Worm (Caenorhabditis elegans) whole organism, young adult: ENCODE data around the gene F59G1.8.

Source experiments
- C06A6.2 ChIP-seq: fragments of 200-800 bp; sonication (Bioruptor generic); conservative IDR thresholded peaks from 2 replicates; pipeline ENCODE4 v1.3.6; 2022; ENCODE audit warnings: missing genetic modification characterization, missing compliant biosample characterization
- F10E7.11 ChIP-seq: sonication (generic microtip); optimal IDR thresholded peaks from 2 replicates; lab custom pipeline; 2017; ENCODE audit warnings: mild to moderate bottlenecking, missing genetic modification characterization, moderate library complexity, missing compliant biosample characterization
- F37B4.10 ChIP-seq: fragments of 200-800 bp; sonication (Bioruptor generic); IDR thresholded peaks from 2 replicates; pipeline ENCODE4 v1.3.6; 2022; ENCODE audit warnings: missing genetic modification characterization, missing compliant biosample characterization
- K11D2.4 ChIP-seq: fragments of 200-800 bp; sonication (Bioruptor generic); IDR thresholded peaks from 2 replicates; pipeline ENCODE4 v1.3.6; 2022; ENCODE audit warnings: missing genetic modification reagents, missing genetic modification characterization, missing compliant biosample characterization
- T26A5.8 ChIP-seq: sonication (generic microtip); optimal IDR thresholded peaks from 2 replicates; lab custom pipeline; 2016; ENCODE audit warnings: missing genetic modification characterization, missing compliant biosample characterization
- Y53G8AR.9 ChIP-seq: fragments of 200-800 bp; sonication (Bioruptor generic); conservative IDR thresholded peaks from 2 replicates; pipeline ENCODE4 v1.3.6; 2022; ENCODE audit warnings: missing genetic modification reagents, missing genetic modification characterization, missing compliant biosample characterization
- Y56A3A.18 ChIP-seq: fragments of 200-800 bp; sonication (Bioruptor generic); IDR thresholded peaks from 2 replicates; pipeline ENCODE4 v1.3.6; 2022; ENCODE audit warnings: missing genetic modification reagents, missing genetic modification characterization, missing compliant biosample characterization
- Y79H2A.3 ChIP-seq: fragments of 200-800 bp; sonication (Bioruptor generic); conservative IDR thresholded peaks from 2 replicates; pipeline ENCODE4 v1.3.6; 2022; ENCODE audit warnings: missing genetic modification reagents, missing genetic modification characterization, missing compliant biosample characterization
- Y95B8A.8 ChIP-seq: fragments of 200-800 bp; sonication (Bioruptor generic); IDR thresholded peaks from 2 replicates; pipeline ENCODE4 v1.3.6; 2022; ENCODE audit warnings: missing genetic modification reagents, missing genetic modification characterization, missing compliant biosample characterization
- ama-1 ChIP-seq, 3 experiments: fragments of 150-350 bp in 1 of 3; sonication (generic microtip) in 2 of 3; optimal IDR thresholded peaks; 2 replicates each; lab custom pipeline; 2014 to 2018; ENCODE audit warnings: missing biosample characterization in 2 of 3, missing genetic modification characterization in 2 of 3, missing genetic modification reagents in 2 of 3
- atf-7 ChIP-seq: sonication (generic microtip); optimal IDR thresholded peaks from 2 replicates; lab custom pipeline; 2017; ENCODE audit warnings: mild to moderate bottlenecking, missing genetic modification characterization, missing compliant biosample characterization
- athp-1 ChIP-seq: sonication (generic microtip); optimal IDR thresholded peaks from 2 replicates; lab custom pipeline; 2017; ENCODE audit warnings: mild to moderate bottlenecking, missing genetic modification characterization, missing compliant biosample characterization
- attf-5 ChIP-seq: fragments of 200-800 bp; sonication (Bioruptor generic); optimal IDR thresholded peaks from 2 replicates; lab custom pipeline; 2018; ENCODE audit warnings: mild to moderate bottlenecking, missing genetic modification characterization, missing compliant biosample characterization
- cebp-1 ChIP-seq, 2 experiments: fragments of 200-800 bp in 1 of 2; sonication (Bioruptor generic) in 1 of 2; sonication (generic microtip) in 1 of 2; IDR thresholded peaks in 1 of 2; optimal IDR thresholded peaks in 1 of 2; 2 replicates each; pipeline versions ENCODE4 v1.3.6 to Lab custom; 2017 to 2022; ENCODE audit warnings: missing compliant biosample characterization in 2 of 2, missing genetic modification characterization in 2 of 2, mild to moderate bottlenecking in 1 of 2, missing genetic modification reagents in 1 of 2, moderate library complexity in 1 of 2
- cebp-2 ChIP-seq: fragments of 200-800 bp; sonication (Bioruptor generic); IDR thresholded peaks from 2 replicates; pipeline ENCODE4 v1.3.6; 2022; ENCODE audit warnings: missing genetic modification characterization, missing compliant biosample characterization
- ceh-91 ChIP-seq: fragments of 200-800 bp; sonication (Bioruptor generic); IDR thresholded peaks from 2 replicates; pipeline ENCODE4 v1.3.6; 2022; ENCODE audit warnings: missing genetic modification reagents, missing genetic modification characterization, missing compliant biosample characterization
- dox-1 ChIP-seq: fragments of 200-800 bp; sonication (Bioruptor generic); IDR thresholded peaks from 2 replicates; pipeline ENCODE4 v1.3.6; 2022; ENCODE audit warnings: missing genetic modification reagents, missing genetic modification characterization, missing compliant biosample characterization
- egl-18 ChIP-seq: fragments of 200-800 bp; sonication (Bioruptor generic); IDR thresholded peaks from 2 replicates; pipeline ENCODE4 v1.3.6; 2022; ENCODE audit warnings: missing genetic modification reagents, missing genetic modification characterization, missing compliant biosample characterization
- ets-4 ChIP-seq: fragments of 200-800 bp; sonication (Bioruptor generic); optimal IDR thresholded peaks from 2 replicates; lab custom pipeline; 2018; ENCODE audit warnings: mild to moderate bottlenecking, missing genetic modification characterization, missing compliant biosample characterization
- fkh-3 ChIP-seq: sonication (generic microtip); optimal IDR thresholded peaks from 2 replicates; lab custom pipeline; 2016; ENCODE audit warnings: mild to moderate bottlenecking, missing genetic modification characterization, missing compliant biosample characterization
- hmg-1.2 ChIP-seq: fragments of 200-800 bp; sonication (Bioruptor generic); IDR thresholded peaks from 2 replicates; pipeline ENCODE4 v1.3.6; 2022; ENCODE audit warnings: missing genetic modification reagents, missing genetic modification characterization, missing compliant biosample characterization
- lin-26 ChIP-seq: fragments of 200-800 bp; sonication (Bioruptor generic); IDR thresholded peaks from 2 replicates; pipeline ENCODE4 v1.3.6; 2022; ENCODE audit warnings: missing genetic modification reagents, missing genetic modification characterization, missing compliant biosample characterization
- lsl-1 ChIP-seq: fragments of 200-800 bp; sonication (Bioruptor generic); optimal IDR thresholded peaks from 2 replicates; lab custom pipeline; 2018; ENCODE audit warnings: mild to moderate bottlenecking, missing genetic modification characterization, moderate library complexity, missing compliant biosample characterization
- madf-10 ChIP-seq: sonication (generic microtip); optimal IDR thresholded peaks from 2 replicates; lab custom pipeline; 2016; ENCODE audit warnings: mild to moderate bottlenecking, missing genetic modification characterization, missing compliant biosample characterization
- madf-6 ChIP-seq: fragments of 200-800 bp; sonication (Bioruptor generic); IDR thresholded peaks from 2 replicates; pipeline ENCODE4 v1.3.6; 2022; ENCODE audit warnings: missing genetic modification reagents, missing genetic modification characterization, missing compliant biosample characterization
- mxl-1 ChIP-seq: sonication (generic microtip); optimal IDR thresholded peaks from 2 replicates; lab custom pipeline; 2016; ENCODE audit warnings: missing genetic modification characterization, missing compliant biosample characterization
- nfya-1 ChIP-seq: sonication (generic microtip); optimal IDR thresholded peaks from 2 replicates; lab custom pipeline; 2017; ENCODE audit warnings: antibody characterized with exemption, missing compliant biosample characterization, missing genetic modification characterization, borderline replicate concordance; ENCODE audit not compliant: insufficient read depth
- nfyb-1 ChIP-seq: fragments of 200-800 bp; sonication (Bioruptor generic); IDR thresholded peaks from 2 replicates; pipeline ENCODE4 v1.3.6; 2022; ENCODE audit warnings: missing genetic modification reagents, missing genetic modification characterization, missing compliant biosample characterization
- nhr-120 ChIP-seq: fragments of 200-800 bp; sonication (Bioruptor generic); IDR thresholded peaks from 2 replicates; pipeline ENCODE4 v1.3.6; 2022; ENCODE audit warnings: missing genetic modification characterization, missing compliant biosample characterization
- nhr-80 ChIP-seq: sonication (generic microtip); optimal IDR thresholded peaks from 2 replicates; lab custom pipeline; 2016; ENCODE audit warnings: missing genetic modification characterization, missing compliant biosample characterization
- rec-8 ChIP-seq, 2 experiments: sonication (generic microtip); optimal IDR thresholded peaks; 2 replicates each; lab custom pipeline; 2016; ENCODE audit warnings: mild to moderate bottlenecking in 2 of 2, missing genetic modification characterization in 2 of 2, missing genetic modification reagents in 2 of 2, missing genotype in 2 of 2, missing biosample characterization in 1 of 2, missing compliant biosample characterization in 1 of 2, moderate library complexity in 1 of 2
- repo-1 ChIP-seq: sonication (generic microtip); optimal IDR thresholded peaks from 2 replicates; lab custom pipeline; 2017; ENCODE audit warnings: mild to moderate bottlenecking, missing genetic modification characterization, missing compliant biosample characterization
- snpc-3.4 ChIP-seq: sonication (generic microtip); optimal IDR thresholded peaks from 2 replicates; lab custom pipeline; 2017; ENCODE audit warnings: missing genetic modification characterization, mild to moderate bottlenecking, missing compliant biosample characterization, antibody characterized with exemption, moderate library complexity, missing genotype, missing genetic modification reagents
- somi-1 ChIP-seq: fragments of 200-800 bp; sonication (Bioruptor generic); optimal IDR thresholded peaks from 2 replicates; lab custom pipeline; 2018; ENCODE audit warnings: mild to moderate bottlenecking, missing genetic modification characterization, missing compliant biosample characterization
- xnd-1 ChIP-seq: sonication (generic microtip); optimal IDR thresholded peaks from 2 replicates; lab custom pipeline; 2016; ENCODE audit warnings: missing genotype, missing genetic modification reagents, missing genetic modification characterization, missing compliant biosample characterization
- ztf-22 ChIP-seq: fragments of 200-800 bp; sonication (Bioruptor generic); optimal IDR thresholded peaks from 2 replicates; lab custom pipeline; 2018; ENCODE audit warnings: mild to moderate bottlenecking, missing genetic modification characterization, moderate library complexity, missing compliant biosample characterization

Gene F59G1.8

ce11 chrII:5911939-5912523, 5.7 kb downstream of the F59G1.8 start:
- TF ChIP-seq cebp-2 (GFP tag; lab: Robert Waterston, UW) (no peak), nfyb-1 (no peak), nhr-80 (tag; lab: Kevin White, UChicago) (peak; percentile 93), lin-26 (no peak), dox-1 (GFP tag; lab: Robert Waterston, UW) (0 out of 2 replicates have a peak, but pooled peaks have one; percentile 41), atf-7 (tag; lab: Kevin White, UChicago) (peak; percentile 9), ets-4 (GFP tag; lab: Kevin White, UChicago) (peak; percentile 43), K11D2.4 (no peak), hmg-1.2 (peak; percentile 41; the same call in 1 of the 2 replicates), attf-5 (peak; percentile 12), snpc-3.4 (tag; lab: Kevin White, UChicago) (no peak), fkh-3 (tag; lab: Kevin White, UChicago) (no peak), nhr-120 (GFP tag; lab: Robert Waterston, UW) (no peak), F10E7.11 (tag; lab: Kevin White, UChicago) (no peak), cebp-1 (GFP tag; IDR thresholded peaks at IDR 0.05; lab: Robert Waterston, UW) (no peak), cebp-1 (tag; optimal IDR thresholded peaks at IDR 0.05; lab: Kevin White, UChicago) (peak; percentile 52)

DNA sequence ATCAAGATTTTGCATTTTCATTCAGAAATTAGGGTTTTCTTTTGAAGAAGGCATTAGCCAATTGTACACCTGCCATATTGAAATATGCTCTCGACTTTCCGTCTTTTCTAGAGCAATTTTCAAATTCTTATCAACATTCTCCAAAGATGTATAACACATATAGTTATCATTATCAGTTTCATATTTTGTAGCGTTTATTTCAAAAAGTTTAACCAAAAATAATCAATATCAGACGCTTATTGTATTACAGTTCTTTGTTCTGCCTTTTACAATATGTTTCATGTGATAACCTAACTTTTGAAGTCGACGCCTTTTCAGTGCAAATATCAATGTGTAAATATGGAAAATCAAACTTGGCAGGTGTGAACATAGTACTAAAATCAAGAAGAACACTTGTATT, 7.5 kb downstream of the F59G1.8 start:
- TF ChIP-seq T26A5.8 (tag; lab: Kevin White, UChicago) (no peak), nhr-80 (tag; lab: Kevin White, UChicago) (peak; percentile 50)

- TF ChIP-seq athp-1 (tag; lab: Kevin White, UChicago) (no peak), Y56A3A.18 (GFP tag; lab: Robert Waterston, UW) (no peak), lsl-1 (GFP tag; lab: Kevin White, UChicago) (peak; percentile 2), attf-5 (no peak), Y95B8A.8 (no peak), mxl-1 (tag; lab: Kevin White, UChicago) (no peak), Y53G8AR.9 (GFP tag; lab: Robert Waterston, UW) (0 out of 2 replicates have a peak, but pooled peaks have one; percentile 57), ama-1 (optimal IDR thresholded peaks at IDR 0.05; lab: Kevin White, UChicago) (no peak), ama-1 (GFP tag; optimal IDR thresholded peaks at IDR 0.05; lab: Kevin White, UChicago) (no peak), ztf-22 (no peak), atf-7 (tag; lab: Kevin White, UChicago) (no peak), ets-4 (GFP tag; lab: Kevin White, UChicago) (no peak), F37B4.10 (GFP tag; lab: Robert Waterston, UW) (no peak), madf-10 (no peak), somi-1 (GFP tag; lab: Kevin White, UChicago) (no peak), xnd-1 (no peak), egl-18 (GFP tag; lab: Robert Waterston, UW) (no peak), nfya-1 (tag; lab: Kevin White, UChicago) (no peak), C06A6.2 (no peak), madf-6 (GFP tag; lab: Robert Waterston, UW) (0 out of 2 replicates have a peak, but pooled peaks have one; percentile 22), repo-1 (tag; lab: Kevin White, UChicago) (peak; percentile 41), ceh-91 (GFP tag; lab: Robert Waterston, UW) (no peak), rec-8 (tag; optimal IDR thresholded peaks at IDR 0.05; lab: Kevin White, UChicago) (no peak), Y79H2A.3 (no peak)
These were observed 10.7 kb downstream of the F59G1.8 start, which contains the start of gene frh-1 for ce11 chrII:5917010-5917472. frh-1 (plus strand) TSS chrII:5917422.
